Worm (Caenorhabditis elegans): Measurements from ENCODE around the gene str-112.

DNA sequence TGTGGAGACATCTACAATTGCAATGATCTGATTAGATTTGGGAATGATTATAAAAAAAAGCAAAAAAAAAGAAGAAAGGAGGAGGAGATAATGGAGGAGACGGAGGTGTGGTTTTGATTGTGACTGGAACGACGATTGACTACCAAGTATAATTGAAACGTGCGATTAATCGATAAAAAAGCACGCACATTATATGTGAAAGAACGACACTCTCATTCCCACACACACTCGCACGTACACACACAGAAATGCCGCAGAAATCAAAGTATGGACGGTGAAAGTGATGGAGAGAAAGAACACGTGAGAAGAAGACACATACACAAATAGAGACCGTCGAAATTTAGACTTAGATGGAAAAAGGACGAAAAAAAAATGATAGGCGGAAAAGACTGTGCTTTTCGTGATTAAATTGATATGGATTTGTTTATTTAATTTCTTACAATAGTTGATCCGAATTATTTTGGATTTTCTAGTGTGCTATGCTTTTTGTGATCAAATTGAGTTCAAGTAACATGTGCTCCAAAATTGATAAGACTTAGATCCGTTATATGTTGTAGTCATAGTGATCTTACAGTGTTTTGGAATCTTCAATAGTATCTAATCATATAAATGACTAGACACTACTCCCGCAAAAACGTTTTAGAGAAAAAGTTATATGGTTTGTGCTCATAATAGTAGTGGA lies 44.4 kb downstream of the str-112 start, which contains the start of gene nhr-135:
- no peak for TF ChIP-seq snpc-4 (tag; optimal IDR thresholded peaks at IDR 0.05)
- TF ChIP-seq ztf-4 (tag; optimal IDR thresholded peaks at IDR 0.05): no peak
